Worm (Caenorhabditis elegans): ENCODE results near the gene arx-4.

Gene arx-4

DNA sequence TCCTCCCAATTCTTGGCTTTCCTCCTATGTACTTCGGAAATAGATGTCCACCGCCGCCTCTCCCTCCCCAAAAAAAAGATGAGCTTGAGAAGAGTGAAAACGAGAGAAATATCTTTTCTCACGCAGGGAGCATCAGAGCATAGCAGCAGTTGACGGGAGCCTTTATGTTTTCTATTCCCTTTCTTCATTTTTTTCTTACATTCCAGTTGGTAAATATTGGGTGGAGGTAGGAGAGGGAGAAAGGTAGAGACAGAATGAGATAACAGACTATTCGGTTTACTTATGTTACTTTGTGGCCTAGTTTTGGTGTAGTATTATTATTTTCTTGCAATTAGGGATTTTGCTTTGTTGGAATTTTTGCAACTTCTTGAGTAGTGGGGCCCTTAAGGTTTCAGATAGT, 17.5 kb upstream of the arx-4 start:
- no peak for TF ChIP-seq nhr-21 (tag; optimal IDR thresholded peaks at IDR 0.05)
- TF ChIP-seq ceh-82 (tag; optimal IDR thresholded peaks at IDR 0.05), result no peak
- TF ChIP-seq C34F6.9 (tag; optimal IDR thresholded peaks at IDR 0.05), result peak; percentile 2
- TF ChIP-seq unc-55 (GFP tag; optimal IDR thresholded peaks at IDR 0.05), result peak; percentile 5
- TF ChIP-seq F13H6.1 (tag; optimal IDR thresholded peaks at IDR 0.05), result no peak
- peak; percentile 48 for TF ChIP-seq nhr-129 (tag; optimal IDR thresholded peaks at IDR 0.05)
- no peak for TF ChIP-seq lsy-2 (tag; optimal IDR thresholded peaks at IDR 0.05)

DNA sequence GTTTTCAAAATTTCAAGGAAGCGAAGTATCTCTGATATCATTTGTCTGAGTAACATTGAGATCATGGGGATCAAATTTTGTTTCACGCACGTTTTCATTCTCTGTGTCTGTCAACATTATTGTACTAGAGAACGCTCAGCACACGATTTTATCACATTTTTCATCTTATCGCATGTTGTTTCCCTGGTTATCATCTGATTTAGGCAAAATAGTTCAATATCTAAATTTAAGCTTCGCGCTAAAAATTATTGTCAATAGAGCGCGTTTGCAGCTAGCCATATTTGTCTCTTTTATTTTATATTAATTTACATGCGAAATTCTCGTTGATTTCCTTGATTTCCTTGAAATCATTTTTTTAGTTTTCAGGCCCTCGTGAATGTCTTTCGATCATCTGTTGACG, 16.6 kb upstream of the arx-4 start, which contains the start of gene K02F3.2:
K02F3.2 (plus strand) TSS at position 357 of the 400 bp plus-strand sequence.
- no peak for TF ChIP-seq elt-1 (tag; optimal IDR thresholded peaks at IDR 0.05)
- no peak for TF ChIP-seq nhr-12 (tag; optimal IDR thresholded peaks at IDR 0.05)
- peak; percentile 42 for TF ChIP-seq blmp-1 (tag; optimal IDR thresholded peaks at IDR 0.05; ENCODE audit: insufficient read depth)
- peak; percentile 93 for TF ChIP-seq gmeb-1 (tag; optimal IDR thresholded peaks at IDR 0.05)
- peak; percentile 87 for TF ChIP-seq unc-55 (GFP tag; optimal IDR thresholded peaks at IDR 0.05)
- peak; percentile 47 for TF ChIP-seq fos-1 (tag; optimal IDR thresholded peaks at IDR 0.05)
- TF ChIP-seq nhr-21 (tag; optimal IDR thresholded peaks at IDR 0.05), result peak; percentile 92
- TF ChIP-seq lsy-2 (tag; optimal IDR thresholded peaks at IDR 0.05), result peak; percentile 13 to 66
- TF ChIP-seq ceh-16 (tag; optimal IDR thresholded peaks at IDR 0.05), result no peak
- no peak for TF ChIP-seq Y55F3AM.14 (GFP tag; optimal IDR thresholded peaks at IDR 0.05)
- peak; percentile 66 for TF ChIP-seq nhr-129 (tag; optimal IDR thresholded peaks at IDR 0.05)
- TF ChIP-seq F13H6.1 (tag; optimal IDR thresholded peaks at IDR 0.05), result peak; percentile 2
- peak; percentile 36 for TF ChIP-seq sma-3 (GFP tag; optimal IDR thresholded peaks at IDR 0.05)
- no peak for TF ChIP-seq nhr-23 (tag; optimal IDR thresholded peaks at IDR 0.05)
- no peak for TF ChIP-seq sem-4 (tag; optimal IDR thresholded peaks at IDR 0.05)
- TF ChIP-seq zag-1 (tag; optimal IDR thresholded peaks at IDR 0.05), result no peak
- no peak for TF ChIP-seq nhr-77 (tag; optimal IDR thresholded peaks at IDR 0.05)
- TF ChIP-seq sma-9 (GFP tag; optimal IDR thresholded peaks at IDR 0.05), result peak; percentile 83
- TF ChIP-seq sma-9 (tag; optimal IDR thresholded peaks at IDR 0.05), result no peak
- TF ChIP-seq crh-2 (tag; optimal IDR thresholded peaks at IDR 0.05), result peak; percentile 73
- peak; percentile 50 for TF ChIP-seq C34F6.9 (tag; optimal IDR thresholded peaks at IDR 0.05)
- no peak for TF ChIP-seq dmd-4 (tag; optimal IDR thresholded peaks at IDR 0.05)
- peak; percentile 69 for TF ChIP-seq nhr-25 (tag; optimal IDR thresholded peaks at IDR 0.05)
- no peak for TF ChIP-seq unc-62 (GFP tag; optimal IDR thresholded peaks at IDR 0.05)
- TF ChIP-seq mdl-1 (tag; optimal IDR thresholded peaks at IDR 0.05), result peak in 1 of 2 experiments; percentile 51

DNA sequence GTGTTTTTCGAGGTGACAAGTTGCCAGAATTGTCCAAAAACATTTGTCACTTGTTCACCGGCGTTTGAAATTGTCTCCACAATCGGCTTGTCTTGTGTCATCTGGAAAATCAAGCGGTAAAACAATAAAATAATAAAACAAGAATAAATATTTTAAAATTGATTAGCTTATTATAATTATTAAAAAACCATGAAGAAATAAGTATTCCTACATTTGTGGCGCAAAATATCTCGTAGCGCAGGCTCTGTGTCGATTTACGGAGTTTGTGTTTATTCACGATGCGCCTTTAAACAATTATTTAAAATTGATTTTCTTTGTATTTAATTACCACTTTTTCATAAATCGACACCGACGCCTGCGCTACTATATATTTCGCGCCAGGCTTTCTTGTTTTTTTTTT, 9.8 kb upstream of the arx-4 start, which contains the start of gene moma-1:
moma-1 (minus strand) TSS at position 101 of the 400 bp plus-strand sequence.
- TF ChIP-seq lin-11 (tag; optimal IDR thresholded peaks at IDR 0.05) (no peak), mbf-1 (tag; optimal IDR thresholded peaks at IDR 0.05) (no peak), ama-1 (optimal IDR thresholded peaks at IDR 0.05) (no peak), sma-3 (GFP tag; optimal IDR thresholded peaks at IDR 0.05) (no peak), peb-1 (tag; optimal IDR thresholded peaks at IDR 0.05) (no peak), nhr-6 (tag; optimal IDR thresholded peaks at IDR 0.05) (no peak), fos-1 (tag; optimal IDR thresholded peaks at IDR 0.05) (no peak), sem-4 (tag; optimal IDR thresholded peaks at IDR 0.05) (no peak), egl-27 (tag; optimal IDR thresholded peaks at IDR 0.05) (no peak)

DNA sequence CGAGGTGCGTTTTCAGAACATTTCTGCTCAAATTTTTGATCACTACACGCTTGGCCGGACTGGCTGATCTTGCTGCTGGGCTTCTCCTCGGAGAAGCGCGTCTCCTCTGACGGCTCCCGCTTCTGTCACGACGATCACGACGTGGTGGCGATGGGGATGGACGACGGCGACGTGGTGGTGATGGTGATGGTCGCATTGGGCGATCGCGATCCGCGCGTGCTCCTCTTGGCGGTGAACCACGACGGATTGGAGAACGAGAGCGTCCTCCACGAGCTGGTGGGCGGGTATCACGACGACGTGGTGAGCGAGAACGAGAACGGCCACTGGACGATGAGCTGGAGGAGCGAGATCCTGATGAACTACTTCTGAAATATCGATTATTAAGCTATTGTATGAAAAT, 8.7 kb upstream of the arx-4 start:
- TF ChIP-seq ZK546.5 (tag; optimal IDR thresholded peaks at IDR 0.05) (no peak), mab-5 (tag; optimal IDR thresholded peaks at IDR 0.05) (no peak), lsy-2 (tag; optimal IDR thresholded peaks at IDR 0.05) (no peak), nhr-6 (tag; optimal IDR thresholded peaks at IDR 0.05) (no peak), lin-39 (tag; optimal IDR thresholded peaks at IDR 0.05) (no peak), egl-27 (tag; optimal IDR thresholded peaks at IDR 0.05) (no peak), sma-3 (GFP tag; optimal IDR thresholded peaks at IDR 0.05) (no peak), R02D3.7 (tag; optimal IDR thresholded peaks at IDR 0.05) (no peak), C34F6.9 (tag; optimal IDR thresholded peaks at IDR 0.05) (no peak), snpc-4 (tag; optimal IDR thresholded peaks at IDR 0.05) (no peak), fos-1 (tag; optimal IDR thresholded peaks at IDR 0.05) (no peak), nhr-77 (tag; optimal IDR thresholded peaks at IDR 0.05) (no peak), nhr-129 (tag; optimal IDR thresholded peaks at IDR 0.05) (no peak), peb-1 (tag; optimal IDR thresholded peaks at IDR 0.05) (no peak), zag-1 (tag; optimal IDR thresholded peaks at IDR 0.05) (no peak)
